Worm (Caenorhabditis elegans) whole organism, mixed stage, embryonic: Measurements from ENCODE around the gene F46B6.6.
A peak's percentile ranks its signal among the peaks of the same experiment; 100 is the strongest.

ENCODE experiments used
- M03D4.4 ChIP-seq: sonication (generic microtip); optimal IDR thresholded peaks from 2 replicates; lab custom pipeline; 2017; ENCODE audit warnings: mild to moderate bottlenecking, missing genetic modification characterization, missing compliant biosample characterization
- bed-3 ChIP-seq: fragments of 200-800 bp; sonication (Bioruptor generic); optimal IDR thresholded peaks from 3 replicates; lab custom pipeline; 2018; ENCODE audit warnings: mild to moderate bottlenecking, missing genetic modification characterization, moderate library complexity, missing compliant biosample characterization
- blmp-1 ChIP-seq: fragments of 150-350 bp; optimal IDR thresholded peaks from 2 replicates; lab custom pipeline; 2014; ENCODE audit warnings: missing biosample characterization, missing genetic modification characterization
- ceh-39 ChIP-seq: fragments of 150-350 bp; optimal IDR thresholded peaks from 2 replicates; lab custom pipeline; 2014; ENCODE audit warnings: missing biosample characterization, missing genetic modification characterization
- ceh-83 ChIP-seq: fragments of 200-800 bp; sonication (Bioruptor generic); optimal IDR thresholded peaks from 2 replicates; lab custom pipeline; 2018; ENCODE audit warnings: mild to moderate bottlenecking, missing genetic modification characterization, missing compliant biosample characterization
- ces-1 ChIP-seq: fragments of 150-350 bp; optimal IDR thresholded peaks from 2 replicates; lab custom pipeline; 2014; ENCODE audit warnings: missing biosample characterization, missing genetic modification reagents, missing genetic modification characterization
- drap-1 ChIP-seq: fragments of 200-800 bp; sonication (Bioruptor generic); optimal IDR thresholded peaks from 3 replicates; lab custom pipeline; 2018; ENCODE audit warnings: mild to moderate bottlenecking, missing genetic modification characterization, missing compliant biosample characterization
- elt-1 ChIP-seq: sonication (generic microtip); optimal IDR thresholded peaks from 2 replicates; lab custom pipeline; 2017; ENCODE audit warnings: missing genetic modification characterization, mild to moderate bottlenecking, missing compliant biosample characterization, antibody characterized with exemption, moderate library complexity, borderline replicate concordance; ENCODE audit not compliant: insufficient read depth
- elt-3 ChIP-seq: fragments of 150-350 bp; optimal IDR thresholded peaks from 2 replicates; lab custom pipeline; 2014; ENCODE audit warnings: missing biosample characterization, missing genetic modification characterization
- flh-1 ChIP-seq: fragments of 200-800 bp; sonication (Bioruptor generic); optimal IDR thresholded peaks from 2 replicates; lab custom pipeline; 2018; ENCODE audit warnings: mild to moderate bottlenecking, missing genetic modification characterization, moderate library complexity, missing compliant biosample characterization
- ham-2 ChIP-seq: fragments of 200-800 bp; sonication (Bioruptor generic); optimal IDR thresholded peaks from 2 replicates; lab custom pipeline; 2018; ENCODE audit warnings: mild to moderate bottlenecking, missing genetic modification characterization, missing compliant biosample characterization
- hlh-1 ChIP-seq: fragments of 150-350 bp; optimal IDR thresholded peaks from 2 replicates; lab custom pipeline; 2014; ENCODE audit warnings: missing biosample characterization, missing genetic modification reagents, missing genetic modification characterization
- lin-13 ChIP-seq: fragments of 150-350 bp; optimal IDR thresholded peaks from 2 replicates; lab custom pipeline; 2014; ENCODE audit warnings: missing biosample characterization, missing genetic modification characterization
- lsy-2 ChIP-seq: fragments of 150-350 bp; optimal IDR thresholded peaks from 2 replicates; lab custom pipeline; 2014; ENCODE audit warnings: missing biosample characterization, missing genetic modification characterization
- mab-5 ChIP-seq: fragments of 150-350 bp; optimal IDR thresholded peaks from 2 replicates; lab custom pipeline; 2014; ENCODE audit warnings: missing biosample characterization, missing genetic modification characterization
- mep-1 ChIP-seq: fragments of 150-350 bp; optimal IDR thresholded peaks from 2 replicates; lab custom pipeline; 2017; ENCODE audit warnings: missing biosample characterization, missing genetic modification reagents, missing genetic modification characterization, inconsistent platforms
- mls-2 ChIP-seq: sonication (generic microtip); optimal IDR thresholded peaks from 2 replicates; lab custom pipeline; 2016; ENCODE audit warnings: mild to moderate bottlenecking, missing genetic modification characterization, moderate library complexity, missing compliant biosample characterization
- nhr-2 ChIP-seq: fragments of 150-350 bp; optimal IDR thresholded peaks from 2 replicates; lab custom pipeline; 2014; ENCODE audit warnings: missing biosample characterization, missing genetic modification characterization
- nhr-237 ChIP-seq: fragments of 150-350 bp; optimal IDR thresholded peaks from 2 replicates; lab custom pipeline; 2014; ENCODE audit warnings: missing biosample characterization, missing genetic modification characterization
- nhr-28 ChIP-seq: fragments of 150-350 bp; optimal IDR thresholded peaks from 2 replicates; lab custom pipeline; 2014; ENCODE audit warnings: missing biosample characterization, missing genetic modification characterization
- nhr-76 ChIP-seq: sonication (generic microtip); optimal IDR thresholded peaks from 2 replicates; lab custom pipeline; 2017; ENCODE audit warnings: missing biosample characterization, missing genetic modification characterization
- pha-4 ChIP-seq: fragments of 150-350 bp; optimal IDR thresholded peaks from 2 replicates; lab custom pipeline; 2018; ENCODE audit warnings: missing biosample characterization, missing genetic modification reagents, missing genetic modification characterization
- sem-2 ChIP-seq: fragments of 200-800 bp; sonication (Bioruptor generic); optimal IDR thresholded peaks from 2 replicates; lab custom pipeline; 2018; ENCODE audit warnings: mild to moderate bottlenecking, missing genetic modification characterization, missing compliant biosample characterization
- snpc-4 ChIP-seq: fragments of 150-350 bp; optimal IDR thresholded peaks from 2 replicates; lab custom pipeline; 2014; ENCODE audit warnings: missing biosample characterization, missing genetic modification characterization
- sptf-1 ChIP-seq: sonication (generic microtip); optimal IDR thresholded peaks from 2 replicates; lab custom pipeline; 2017; ENCODE audit warnings: mild to moderate bottlenecking, missing genetic modification characterization, moderate library complexity, missing compliant biosample characterization
- tbx-8 ChIP-seq: fragments of 200-800 bp; sonication (Bioruptor generic); optimal IDR thresholded peaks from 2 replicates; lab custom pipeline; 2018; ENCODE audit warnings: mild to moderate bottlenecking, missing genetic modification characterization, moderate library complexity, missing compliant biosample characterization
- unc-120 ChIP-seq: sonication (generic microtip); optimal IDR thresholded peaks from 2 replicates; lab custom pipeline; 2017; ENCODE audit warnings: missing genetic modification characterization, missing compliant biosample characterization; ENCODE audit not compliant: poor library complexity, severe bottlenecking
- unc-39 ChIP-seq: fragments of 150-350 bp; optimal IDR thresholded peaks from 2 replicates; lab custom pipeline; 2014; ENCODE audit warnings: missing biosample characterization, missing genetic modification characterization
- unc-62 ChIP-seq: fragments of 150-350 bp; optimal IDR thresholded peaks from 2 replicates; lab custom pipeline; 2014; ENCODE audit warnings: missing biosample characterization, missing genetic modification reagents, missing genetic modification characterization
- zip-8 ChIP-seq: fragments of 150-350 bp; optimal IDR thresholded peaks from 2 replicates; lab custom pipeline; 2014; ENCODE audit warnings: missing biosample characterization, missing genetic modification characterization
- ztf-11 ChIP-seq: fragments of 150-350 bp; optimal IDR thresholded peaks from 2 replicates; lab custom pipeline; 2014; ENCODE audit warnings: missing biosample characterization, missing genetic modification characterization

The F46B6.6 gene

ce11 chrV:9801965-9802364 is 15.3 kb upstream of the F46B6.6 start, which contains the start of gene F46B6.10:
F46B6.10 (minus strand) TSS chrV:9802065.
- TF ChIP-seq unc-39 (tag; lab: Kevin White, UChicago) = no peak
- TF ChIP-seq nhr-237 = no peak
- no peak for TF ChIP-seq ceh-39
- no peak for TF ChIP-seq ceh-83 (GFP tag; lab: Kevin White, UChicago)
- TF ChIP-seq snpc-4 (tag; lab: Kevin White, UChicago) = no peak
- no peak for TF ChIP-seq pha-4
- TF ChIP-seq mab-5 (tag; lab: Kevin White, UChicago) = no peak
- TF ChIP-seq tbx-8 = no peak
- no peak for TF ChIP-seq M03D4.4 (tag; lab: Kevin White, UChicago)
- no peak for TF ChIP-seq unc-62 (GFP tag; lab: Kevin White, UChicago)
- TF ChIP-seq elt-1 (tag; lab: Kevin White, UChicago) = no peak
- no peak for TF ChIP-seq unc-120 (tag; lab: Kevin White, UChicago)
- no peak for TF ChIP-seq blmp-1 (tag; lab: Kevin White, UChicago)
- TF ChIP-seq flh-1 (GFP tag; lab: Kevin White, UChicago) = no peak
- TF ChIP-seq bed-3 (GFP tag; lab: Kevin White, UChicago) = no peak
- TF ChIP-seq ces-1 (GFP tag; lab: Kevin White, UChicago) = no peak
- no peak for TF ChIP-seq mls-2 (tag; lab: Kevin White, UChicago)
- no peak for TF ChIP-seq ztf-11 (tag; lab: Kevin White, UChicago)
- no peak for TF ChIP-seq lin-13 (tag; lab: Kevin White, UChicago)

DNA sequence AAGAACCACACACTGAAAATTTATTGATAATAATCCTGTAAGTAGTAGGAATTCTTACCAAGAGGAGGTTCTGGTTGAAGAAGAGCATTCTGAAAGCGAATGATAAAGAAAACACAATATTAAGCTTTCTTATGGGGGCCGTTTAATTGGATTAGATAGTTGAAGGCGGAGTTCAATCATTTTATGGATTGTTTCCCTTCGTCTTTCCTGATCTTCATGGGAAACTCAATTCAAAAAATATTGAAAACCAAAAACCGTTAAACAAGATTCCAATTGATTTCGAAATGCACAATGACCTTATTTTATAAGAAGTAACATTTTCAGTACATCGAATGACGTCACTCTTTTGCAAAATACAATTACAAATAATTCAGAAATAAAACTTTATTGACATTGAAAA is 12.4 kb upstream of the F46B6.6 start, which contains the start of gene F46B6.13:
Gene F46B6.13 (minus strand): TSS at position 101 of the 400 bp plus-strand sequence.
- TF ChIP-seq nhr-28 (tag; lab: Kevin White, UChicago) (no peak), bed-3 (GFP tag; lab: Kevin White, UChicago) (no peak), mep-1 (no peak)

DNA sequence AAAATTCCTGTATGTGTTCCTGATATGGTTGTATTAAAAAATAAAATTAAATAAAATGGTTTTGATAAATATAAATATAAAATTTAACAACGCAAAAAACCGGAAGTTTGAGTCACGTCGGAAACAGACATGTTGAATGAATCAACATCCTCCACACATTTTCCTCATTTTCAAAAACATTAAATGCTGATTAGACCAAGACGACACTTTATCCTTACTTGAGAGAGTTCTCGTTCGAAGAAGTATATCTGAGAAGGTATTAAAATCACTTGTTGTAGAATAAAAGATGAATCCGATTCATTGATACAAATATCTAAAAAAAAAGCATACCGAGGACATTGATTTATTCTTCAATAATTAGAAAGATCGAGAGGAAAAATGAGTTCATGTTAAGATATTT is 11.5 kb upstream of the F46B6.6 start:
- TF ChIP-seq ham-2 = no peak

DNA sequence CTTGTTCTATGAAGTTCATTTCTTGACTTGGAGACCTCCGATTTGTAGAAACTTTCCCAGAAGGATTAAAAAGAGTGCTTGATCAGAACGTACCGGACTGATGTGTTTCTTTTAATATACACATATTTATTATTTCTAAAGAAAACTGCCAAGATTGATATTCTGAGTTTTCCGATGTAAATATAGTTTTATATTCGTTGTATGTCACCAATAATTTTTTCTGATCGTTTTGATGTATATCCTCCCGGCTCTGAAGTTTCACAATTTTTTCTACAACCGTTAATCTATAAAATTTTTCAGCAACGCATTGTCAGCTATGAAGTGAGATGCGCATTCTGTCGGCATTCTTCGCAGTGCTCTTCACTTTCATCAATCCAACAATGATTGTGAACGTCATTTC is 9.9 kb upstream of the F46B6.6 start, which contains the start of gene F46B6.9:
Gene F46B6.9 (plus strand): TSS at position 301 of the 400 bp plus-strand sequence.
- TF ChIP-seq mab-5 (tag; lab: Kevin White, UChicago) (no peak), snpc-4 (tag; lab: Kevin White, UChicago) (no peak), drap-1 (GFP tag; lab: Kevin White, UChicago) (no peak), zip-8 (tag; lab: Kevin White, UChicago) (no peak), lsy-2 (tag; lab: Kevin White, UChicago) (no peak), sptf-1 (tag; lab: Kevin White, UChicago) (no peak), ceh-83 (GFP tag; lab: Kevin White, UChicago) (no peak), elt-3 (tag; lab: Kevin White, UChicago) (no peak), elt-1 (tag; lab: Kevin White, UChicago) (no peak), hlh-1 (tag; lab: Kevin White, UChicago) (no peak), bed-3 (GFP tag; lab: Kevin White, UChicago) (no peak)
- TF ChIP-seq, all 35 proteins: peak for 0

DNA sequence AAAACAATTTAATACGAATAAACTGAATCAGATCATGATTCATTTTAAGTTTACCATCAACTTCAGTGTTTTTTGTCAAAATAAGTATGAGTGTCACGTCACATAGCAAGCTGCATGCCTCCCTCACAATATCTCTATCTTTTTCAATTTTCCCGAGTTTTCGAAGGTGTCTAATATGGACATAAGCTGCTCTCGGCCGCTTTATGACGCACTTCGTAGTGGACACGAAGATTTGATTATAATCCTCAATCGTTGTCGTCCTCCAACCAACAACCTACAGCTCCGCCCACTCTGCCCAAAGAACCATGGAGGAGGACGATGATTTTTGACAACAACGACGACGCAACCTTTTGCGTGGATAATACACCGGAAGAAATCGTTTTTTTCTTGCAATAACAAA is 9.3 kb upstream of the F46B6.6 start:
- TF ChIP-seq zip-8 (tag; lab: Kevin White, UChicago) (no peak), ces-1 (GFP tag; lab: Kevin White, UChicago) (peak; percentile 17), ztf-11 (tag; lab: Kevin White, UChicago) (no peak), blmp-1 (tag; lab: Kevin White, UChicago) (no peak), bed-3 (GFP tag; lab: Kevin White, UChicago) (no peak), nhr-237 (no peak)

DNA sequence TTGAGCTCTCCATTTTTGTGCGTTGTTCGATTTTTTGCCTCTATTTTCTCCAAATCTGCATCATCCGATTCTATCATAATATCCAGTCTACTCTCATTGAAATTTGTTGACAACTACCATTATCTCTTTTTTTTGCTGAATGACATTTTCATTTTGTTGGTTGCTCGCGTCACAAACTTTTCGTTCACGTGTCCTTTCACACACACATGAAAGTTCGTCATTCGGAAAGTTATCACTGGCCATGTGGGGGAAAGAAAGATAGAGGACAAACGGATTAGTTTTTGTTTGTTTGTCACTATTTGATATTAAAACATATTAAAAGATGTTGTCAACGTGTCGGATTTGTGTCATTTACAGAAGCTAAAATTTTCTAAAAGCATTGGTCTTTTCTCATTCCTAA is 8.3 kb upstream of the F46B6.6 start:
- TF ChIP-seq ceh-83 (GFP tag; lab: Kevin White, UChicago) (no peak), ham-2 (no peak), mab-5 (tag; lab: Kevin White, UChicago) (no peak), sptf-1 (tag; lab: Kevin White, UChicago) (no peak), lin-13 (tag; lab: Kevin White, UChicago) (no peak), tbx-8 (no peak), mep-1 (no peak), nhr-76 (tag; lab: Kevin White, UChicago) (no peak), unc-62 (GFP tag; lab: Kevin White, UChicago) (no peak), drap-1 (GFP tag; lab: Kevin White, UChicago) (no peak), nhr-2 (tag; lab: Kevin White, UChicago) (no peak), M03D4.4 (tag; lab: Kevin White, UChicago) (no peak), flh-1 (GFP tag; lab: Kevin White, UChicago) (no peak), bed-3 (GFP tag; lab: Kevin White, UChicago) (no peak), zip-8 (tag; lab: Kevin White, UChicago) (no peak), sem-2 (GFP tag; lab: Kevin White, UChicago) (no peak), ces-1 (GFP tag; lab: Kevin White, UChicago) (no peak)
- TF ChIP-seq, all 35 proteins: peak for 0
